Worm (Caenorhabditis elegans) whole organism, early embryonic: ENCODE measurements around the gene C03B1.14.
A peak's percentile ranks its signal among the peaks of the same experiment; 100 is the strongest.

Experiments used
- B0310.2 ChIP-seq: sonication (generic microtip); optimal IDR thresholded peaks from 2 replicates; lab custom pipeline; 2016; ENCODE audit warnings: mild to moderate bottlenecking, missing genetic modification characterization, missing compliant biosample characterization
- F13C5.2 ChIP-seq: sonication (generic microtip); optimal IDR thresholded peaks from 2 replicates; lab custom pipeline; 2017; ENCODE audit warnings: mild to moderate bottlenecking, missing genetic modification characterization, inconsistent platforms, missing compliant biosample characterization
- aly-1 ChIP-seq: sonication (generic microtip); optimal IDR thresholded peaks from 2 replicates; lab custom pipeline; 2016; ENCODE audit warnings: missing genetic modification characterization, missing compliant biosample characterization
- ama-1 ChIP-seq: fragments of 150-350 bp; optimal IDR thresholded peaks from 2 replicates; lab custom pipeline; 2014
- ceh-13 ChIP-seq: fragments of 200-800 bp; sonication (Bioruptor generic); optimal IDR thresholded peaks from 2 replicates; lab custom pipeline; 2018; ENCODE audit warnings: mild to moderate bottlenecking, missing genetic modification characterization, missing compliant biosample characterization
- ceh-36 ChIP-seq: sonication (generic microtip); optimal IDR thresholded peaks from 2 replicates; lab custom pipeline; 2016; ENCODE audit warnings: missing genetic modification characterization, inconsistent platforms, missing compliant biosample characterization
- ets-7 ChIP-seq: sonication (generic microtip); optimal IDR thresholded peaks from 2 replicates; lab custom pipeline; 2016; ENCODE audit warnings: missing genotype, missing genetic modification characterization, missing compliant biosample characterization
- flt-1 ChIP-seq: fragments of 200-800 bp; sonication (Bioruptor generic); IDR thresholded peaks from 2 replicates; pipeline ENCODE4 v1.3.6; 2022; ENCODE audit warnings: missing genetic modification characterization, missing compliant biosample characterization
- hmbx-1 ChIP-seq: sonication (generic microtip); optimal IDR thresholded peaks from 2 replicates; lab custom pipeline; 2016; ENCODE audit warnings: mild to moderate bottlenecking, missing genetic modification characterization, missing compliant biosample characterization
- hmg-4 ChIP-seq: fragments of 200-800 bp; sonication (Bioruptor generic); optimal IDR thresholded peaks from 2 replicates; lab custom pipeline; 2018; ENCODE audit warnings: mild to moderate bottlenecking, missing genetic modification characterization, missing compliant biosample characterization
- hnd-1 ChIP-seq: sonication (generic microtip); optimal IDR thresholded peaks from 2 replicates; lab custom pipeline; 2016; ENCODE audit warnings: missing genetic modification characterization, missing compliant biosample characterization
- pes-1 ChIP-seq: fragments of 200-800 bp; sonication (Bioruptor generic); IDR thresholded peaks from 2 replicates; pipeline ENCODE4 v1.3.6; 2022; ENCODE audit warnings: missing genetic modification reagents, missing genetic modification characterization, missing compliant biosample characterization
- scrt-1 ChIP-seq: fragments of 200-800 bp; sonication (Bioruptor generic); IDR thresholded peaks from 2 replicates; pipeline ENCODE4 v1.3.6; 2022; ENCODE audit warnings: missing genetic modification characterization, missing compliant biosample characterization
- sea-1 ChIP-seq: fragments of 200-800 bp; sonication (Bioruptor generic); conservative IDR thresholded peaks from 2 replicates; pipeline ENCODE4 v1.3.6; 2022; ENCODE audit warnings: missing genetic modification characterization, missing compliant biosample characterization
- tbx-11 ChIP-seq: fragments of 200-800 bp; sonication (Bioruptor generic); IDR thresholded peaks from 2 replicates; pipeline ENCODE4 v1.3.6; 2022; ENCODE audit warnings: missing genetic modification characterization, missing compliant biosample characterization
- tbx-37 ChIP-seq: fragments of 200-800 bp; sonication (Bioruptor generic); conservative IDR thresholded peaks from 2 replicates; pipeline ENCODE4 v1.3.6; 2022; ENCODE audit warnings: missing genetic modification reagents, missing genetic modification characterization, missing compliant biosample characterization
- tra-4 ChIP-seq: sonication (generic microtip); optimal IDR thresholded peaks from 2 replicates; lab custom pipeline; 2017; ENCODE audit warnings: missing genetic modification characterization, missing compliant biosample characterization

C03B1.14 gene

ce11 chrX:6388639-6389038 lies 28.1 kb upstream of the C03B1.14 start:
- TF ChIP-seq flt-1 (GFP tag; lab: Robert Waterston, UW) = no peak
- TF ChIP-seq sea-1 (GFP tag; lab: Robert Waterston, UW) = no peak
- TF ChIP-seq hmg-4 (GFP tag; lab: Kevin White, UChicago) = no peak
- no peak for TF ChIP-seq hnd-1 (tag; lab: Kevin White, UChicago)
- TF ChIP-seq aly-1 (tag; lab: Kevin White, UChicago) = no peak
- no peak for TF ChIP-seq ceh-13 (GFP tag; lab: Kevin White, UChicago)
- TF ChIP-seq scrt-1 (GFP tag; lab: Robert Waterston, UW) = no peak

ce11 chrX:6385185-6385584 lies 24.6 kb upstream of the C03B1.14 start, which contains the start of gene igdb-3:
igdb-3 (plus strand) TSS chrX:6385485.
- TF ChIP-seq B0310.2 (tag; lab: Kevin White, UChicago) (no peak), flt-1 (GFP tag; lab: Robert Waterston, UW) (no peak), ets-7 (tag; lab: Kevin White, UChicago) (no peak), tbx-11 (no peak), hmbx-1 (tag; lab: Kevin White, UChicago) (no peak), sea-1 (GFP tag; lab: Robert Waterston, UW) (no peak), F13C5.2 (tag; lab: Kevin White, UChicago) (no peak), ama-1 (lab: Kevin White, UChicago) (no peak), hmg-4 (GFP tag; lab: Kevin White, UChicago) (no peak), ceh-36 (tag; lab: Kevin White, UChicago) (no peak), hnd-1 (tag; lab: Kevin White, UChicago) (no peak), ceh-13 (GFP tag; lab: Kevin White, UChicago) (no peak)

- TF ChIP-seq hnd-1 (tag; lab: Kevin White, UChicago) = no peak
- no peak for TF ChIP-seq aly-1 (tag; lab: Kevin White, UChicago)
- no peak for TF ChIP-seq hmg-4 (GFP tag; lab: Kevin White, UChicago)
- TF ChIP-seq B0310.2 (tag; lab: Kevin White, UChicago) = no peak
- TF ChIP-seq tbx-11 = no peak
- no peak for TF ChIP-seq ceh-13 (GFP tag; lab: Kevin White, UChicago)
- TF ChIP-seq tbx-37 (GFP tag; lab: Robert Waterston, UW) = no peak
- TF ChIP-seq ets-7 (tag; lab: Kevin White, UChicago) = no peak
- TF ChIP-seq ama-1 (lab: Kevin White, UChicago) = no peak
- no peak for TF ChIP-seq ceh-36 (tag; lab: Kevin White, UChicago)
- no peak for TF ChIP-seq flt-1 (GFP tag; lab: Robert Waterston, UW)
- no peak for TF ChIP-seq pes-1 (GFP tag; lab: Robert Waterston, UW)
- no peak for TF ChIP-seq sea-1 (GFP tag; lab: Robert Waterston, UW)
- TF ChIP-seq scrt-1 (GFP tag; lab: Robert Waterston, UW) = no peak
- TF ChIP-seq hmbx-1 (tag; lab: Kevin White, UChicago) = no peak
- TF ChIP-seq F13C5.2 (tag; lab: Kevin White, UChicago) = no peak
- no peak for TF ChIP-seq tra-4 (tag; lab: Kevin White, UChicago)
These were observed 24.0 kb upstream of the C03B1.14 start for ce11 chrX:6384537-6384936.

ce11 chrX:6382930-6383329 lies 22.4 kb upstream of the C03B1.14 start:
- TF ChIP-seq hmbx-1 (tag; lab: Kevin White, UChicago) = no peak
- no peak for TF ChIP-seq ceh-36 (tag; lab: Kevin White, UChicago)
- TF ChIP-seq B0310.2 (tag; lab: Kevin White, UChicago) = no peak
- TF ChIP-seq aly-1 (tag; lab: Kevin White, UChicago) = no peak
- TF ChIP-seq ceh-13 (GFP tag; lab: Kevin White, UChicago) = no peak
- TF ChIP-seq ets-7 (tag; lab: Kevin White, UChicago) = no peak
- TF ChIP-seq pes-1 (GFP tag; lab: Robert Waterston, UW) = no peak
- TF ChIP-seq scrt-1 (GFP tag; lab: Robert Waterston, UW) = no peak
- TF ChIP-seq hnd-1 (tag; lab: Kevin White, UChicago) = no peak

ce11 chrX:6378363-6378762 lies 17.8 kb upstream of the C03B1.14 start:
- TF ChIP-seq hmg-4 (GFP tag; lab: Kevin White, UChicago) (peak; percentile 72), ama-1 (lab: Kevin White, UChicago) (no peak), F13C5.2 (tag; lab: Kevin White, UChicago) (peak; percentile 56), hnd-1 (tag; lab: Kevin White, UChicago) (no peak), aly-1 (tag; lab: Kevin White, UChicago) (peak; percentile 62), flt-1 (GFP tag; lab: Robert Waterston, UW) (no peak), tbx-11 (no peak), sea-1 (GFP tag; lab: Robert Waterston, UW) (peak; percentile 72; the same call in 1 of the 2 replicates)

ce11 chrX:6377634-6378288 lies 17.2 kb upstream of the C03B1.14 start, which contains the start of gene lmp-1:
lmp-1 (minus strand) TSS chrX:6377684.
- TF ChIP-seq ceh-13 (GFP tag; lab: Kevin White, UChicago) (no peak), hmbx-1 (tag; lab: Kevin White, UChicago) (no peak), aly-1 (tag; lab: Kevin White, UChicago) (no peak), tra-4 (tag; lab: Kevin White, UChicago) (no peak), hnd-1 (tag; lab: Kevin White, UChicago) (no peak), scrt-1 (GFP tag; lab: Robert Waterston, UW) (no peak), ceh-36 (tag; lab: Kevin White, UChicago) (no peak), tbx-11 (no peak), sea-1 (GFP tag; lab: Robert Waterston, UW) (no peak), pes-1 (GFP tag; lab: Robert Waterston, UW) (no peak)

- TF ChIP-seq sea-1 (GFP tag; lab: Robert Waterston, UW) (no peak), B0310.2 (tag; lab: Kevin White, UChicago) (no peak), hmbx-1 (tag; lab: Kevin White, UChicago) (no peak), aly-1 (tag; lab: Kevin White, UChicago) (no peak), flt-1 (GFP tag; lab: Robert Waterston, UW) (no peak), tbx-11 (no peak), tra-4 (tag; lab: Kevin White, UChicago) (no peak), hmg-4 (GFP tag; lab: Kevin White, UChicago) (no peak), F13C5.2 (tag; lab: Kevin White, UChicago) (no peak), ceh-13 (GFP tag; lab: Kevin White, UChicago) (no peak), pes-1 (GFP tag; lab: Robert Waterston, UW) (no peak), ets-7 (tag; lab: Kevin White, UChicago) (no peak), scrt-1 (GFP tag; lab: Robert Waterston, UW) (no peak), ama-1 (lab: Kevin White, UChicago) (no peak), tbx-37 (GFP tag; lab: Robert Waterston, UW) (no peak), ceh-36 (tag; lab: Kevin White, UChicago) (no peak)
These were observed 13.9 kb upstream of the C03B1.14 start, which contains the start of gene C03B1.1 for ce11 chrX:6374451-6374850. C03B1.1 (plus strand) TSS chrX:6374751.
